Fruit fly (Drosophila melanogaster) whole organism, embryonic: ENCODE measurements around the gene sws.

ENCODE experiments used
- Atf-2 ChIP-seq: fragments of 200-800 bp; sonication (Bioruptor generic); optimal IDR thresholded peaks from 2 replicates; lab custom pipeline; 2016; ENCODE audit warnings: missing biosample characterization, missing genetic modification characterization
- B-H1 ChIP-seq: fragments of 200-800 bp; sonication (Bioruptor generic); IDR thresholded peaks from 3 replicates; pipeline ENCODE4 v1.3.6; 2022; ENCODE audit warnings: missing biosample characterization, missing genetic modification characterization
- Bteb2 ChIP-seq: fragments of 200-800 bp; sonication (Bioruptor generic); optimal IDR thresholded peaks from 2 replicates; lab custom pipeline; 2016; ENCODE audit warnings: missing biosample characterization, missing genetic modification characterization
- CG11093 ChIP-seq: fragments of 200-800 bp; sonication (Bioruptor generic); IDR thresholded peaks from 3 replicates; pipeline ENCODE4 v1.3.6; 2022; ENCODE audit warnings: missing biosample characterization, missing genetic modification characterization
- CG11247 ChIP-seq: fragments of 200-800 bp; sonication (Bioruptor generic); IDR thresholded peaks from 2 replicates; pipeline ENCODE4 v1.3.6; 2022; ENCODE audit warnings: missing biosample characterization, missing genetic modification characterization
- CG11398 ChIP-seq: fragments of 200-800 bp; sonication (Bioruptor generic); optimal IDR thresholded peaks from 2 replicates; lab custom pipeline; 2016; ENCODE audit warnings: missing biosample characterization, missing genetic modification characterization
- CG12299 ChIP-seq: fragments of 200-800 bp; sonication (Bioruptor generic); optimal IDR thresholded peaks from 2 replicates; lab custom pipeline; 2018; ENCODE audit warnings: missing biosample characterization, mild to moderate bottlenecking, missing genetic modification characterization
- CG12942 ChIP-seq: fragments of 200-800 bp; sonication (Bioruptor generic); optimal IDR thresholded peaks from 3 replicates; lab custom pipeline; 2016; ENCODE audit warnings: missing biosample characterization, missing genetic modification characterization
- CG1529 ChIP-seq: fragments of 200-800 bp; sonication (Bioruptor generic); optimal IDR thresholded peaks from 3 replicates; lab custom pipeline; 2018; ENCODE audit warnings: missing biosample characterization, missing genetic modification characterization
- CG18619 ChIP-seq: fragments of 200-800 bp; sonication (Bioruptor generic); optimal IDR thresholded peaks from 3 replicates; lab custom pipeline; 2017; ENCODE audit warnings: missing biosample characterization, mild to moderate bottlenecking, missing genetic modification characterization
- CG31388 ChIP-seq: fragments of 200-800 bp; sonication (Bioruptor generic); optimal IDR thresholded peaks from 2 replicates; lab custom pipeline; 2016; ENCODE audit warnings: missing biosample characterization, missing genetic modification characterization
- CG3281 ChIP-seq: fragments of 200-800 bp; sonication (Bioruptor generic); optimal IDR thresholded peaks from 3 replicates; lab custom pipeline; 2017; ENCODE audit warnings: missing biosample characterization, mild to moderate bottlenecking, missing genetic modification characterization
- CG34376 ChIP-seq: fragments of 200-800 bp; sonication (Bioruptor generic); optimal IDR thresholded peaks from 2 replicates; lab custom pipeline; 2018; ENCODE audit warnings: missing biosample characterization, mild to moderate bottlenecking, missing genetic modification characterization
- CG6765 ChIP-seq: fragments of 200-800 bp; sonication (Bioruptor generic); optimal IDR thresholded peaks from 3 replicates; lab custom pipeline; 2017; ENCODE audit warnings: missing biosample characterization, mild to moderate bottlenecking, missing genetic modification characterization
- CHES-1-like ChIP-seq: fragments of 200-800 bp; sonication (Bioruptor generic); optimal IDR thresholded peaks from 2 replicates; lab custom pipeline; 2016; ENCODE audit warnings: missing biosample characterization, missing genetic modification characterization
- CTCF ChIP-seq: fragments of 200-800 bp; sonication (Bioruptor generic); optimal IDR thresholded peaks from 2 replicates; lab custom pipeline; 2017; ENCODE audit warnings: missing biosample characterization, mild to moderate bottlenecking, missing genetic modification characterization, moderate library complexity
- Hey ChIP-seq: fragments of 200-800 bp; sonication (Bioruptor generic); optimal IDR thresholded peaks from 3 replicates; lab custom pipeline; 2018; ENCODE audit warnings: missing biosample characterization, mild to moderate bottlenecking, missing genetic modification characterization
- Hr3 ChIP-seq: fragments of 200-800 bp; sonication (Bioruptor generic); optimal IDR thresholded peaks from 3 replicates; lab custom pipeline; 2016; ENCODE audit warnings: missing biosample characterization, missing genetic modification characterization
- Kr ChIP-seq: fragments of 200-800 bp; sonication (Bioruptor generic); optimal IDR thresholded peaks from 2 replicates; lab custom pipeline; 2017; ENCODE audit warnings: missing biosample characterization, mild to moderate bottlenecking, missing genetic modification characterization
- NC2α ChIP-seq: fragments of 200-800 bp; sonication (Bioruptor generic); optimal IDR thresholded peaks from 2 replicates; lab custom pipeline; 2016; ENCODE audit warnings: missing biosample characterization, missing genetic modification characterization
- NC2β ChIP-seq: fragments of 200-800 bp; sonication (Bioruptor generic); optimal IDR thresholded peaks from 2 replicates; lab custom pipeline; 2016; ENCODE audit warnings: missing biosample characterization, missing genetic modification characterization
- Rx ChIP-seq: fragments of 200-800 bp; sonication (Bioruptor generic); IDR thresholded peaks from 2 replicates; pipeline ENCODE4 v1.3.6; 2022; ENCODE audit warnings: missing biosample characterization, missing genetic modification characterization
- Sin3A ChIP-seq: fragments of >200 bp; optimal IDR thresholded peaks from 2 replicates; lab custom pipeline; 2018
- Six4 ChIP-seq: fragments of 200-800 bp; sonication (Bioruptor generic); optimal IDR thresholded peaks from 2 replicates; lab custom pipeline; 2016; ENCODE audit warnings: missing biosample characterization, missing genetic modification characterization
- Ssrp ChIP-seq: fragments of 200-800 bp; sonication (Bioruptor generic); optimal IDR thresholded peaks from 2 replicates; lab custom pipeline; 2018; ENCODE audit warnings: missing biosample characterization, mild to moderate bottlenecking, missing genetic modification characterization, moderate library complexity
- Taf1 ChIP-seq: fragments of 200-800 bp; sonication (Bioruptor generic); IDR thresholded peaks from 2 replicates; pipeline ENCODE4 v1.3.6; 2022; ENCODE audit warnings: missing biosample characterization, missing genetic modification characterization
- YL-1 ChIP-seq: fragments of 200-800 bp; sonication (Bioruptor generic); optimal IDR thresholded peaks from 3 replicates; lab custom pipeline; 2017; ENCODE audit warnings: missing biosample characterization, mild to moderate bottlenecking, missing genetic modification characterization
- abd-A ChIP-seq: fragments of 200-800 bp; sonication (Bioruptor generic); optimal IDR thresholded peaks from 3 replicates; lab custom pipeline; 2019; ENCODE audit warnings: missing biosample characterization, mild to moderate bottlenecking, missing genetic modification characterization, moderate library complexity
- amos ChIP-seq: fragments of 200-800 bp; sonication (Bioruptor generic); IDR thresholded peaks from 2 replicates; pipeline ENCODE4 v1.3.6; 2022; ENCODE audit warnings: missing biosample characterization, missing genetic modification characterization; ENCODE audit not compliant: partially characterized antibody
- az2 ChIP-seq: fragments of 200-800 bp; sonication (Bioruptor generic); optimal IDR thresholded peaks from 3 replicates; lab custom pipeline; 2016; ENCODE audit warnings: missing biosample characterization, missing genetic modification characterization
- caup ChIP-seq: fragments of 200-800 bp; sonication (Bioruptor generic); optimal IDR thresholded peaks from 3 replicates; lab custom pipeline; 2017; ENCODE audit warnings: missing biosample characterization, mild to moderate bottlenecking, missing genetic modification characterization, moderate library complexity; ENCODE audit not compliant: severe bottlenecking
- chif ChIP-seq, 2 experiments: fragments of 200-800 bp; sonication (Bioruptor generic); optimal IDR thresholded peaks; 3 replicates each; lab custom pipeline; 2016; ENCODE audit warnings: missing biosample characterization in 2 of 2, missing genetic modification characterization in 2 of 2
- crp ChIP-seq, 2 experiments: fragments of 200-800 bp; sonication (Bioruptor generic); optimal IDR thresholded peaks; 2 replicates in 1 of 2; 3 replicates in 1 of 2; lab custom pipeline; 2017; ENCODE audit warnings: missing biosample characterization in 2 of 2, missing genetic modification characterization in 2 of 2, mild to moderate bottlenecking in 1 of 2, moderate library complexity in 1 of 2
- dm ChIP-seq: fragments of 200-800 bp; sonication (Bioruptor generic); optimal IDR thresholded peaks from 3 replicates; lab custom pipeline; 2016; ENCODE audit warnings: missing biosample characterization, missing genetic modification characterization
- exex ChIP-seq: fragments of 200-800 bp; sonication (Bioruptor generic); optimal IDR thresholded peaks from 4 replicates; lab custom pipeline; 2018; ENCODE audit warnings: missing biosample characterization, mild to moderate bottlenecking, missing genetic modification characterization, moderate library complexity
- fru ChIP-seq: fragments of >200 bp; optimal IDR thresholded peaks from 2 replicates; lab custom pipeline; 2017
- her ChIP-seq: fragments of 200-800 bp; sonication (Bioruptor generic); optimal IDR thresholded peaks from 2 replicates; lab custom pipeline; 2016; ENCODE audit warnings: missing biosample characterization, missing genetic modification characterization
- hth ChIP-seq: fragments of >200 bp; optimal IDR thresholded peaks from 2 replicates; lab custom pipeline; 2017; ENCODE audit warnings: inconsistent platforms
- kay ChIP-seq: fragments of 200-800 bp; sonication (Bioruptor generic); optimal IDR thresholded peaks from 2 replicates; lab custom pipeline; 2016; ENCODE audit warnings: missing biosample characterization, missing genetic modification characterization
- lab ChIP-seq: fragments of 200-800 bp; sonication (Bioruptor generic); optimal IDR thresholded peaks from 3 replicates; lab custom pipeline; 2017; ENCODE audit warnings: missing biosample characterization, missing genetic modification characterization, mild to moderate bottlenecking, moderate library complexity, missing genetic modification reagents
- lbe ChIP-seq: fragments of 200-800 bp; sonication (Bioruptor generic); optimal IDR thresholded peaks from 2 replicates; lab custom pipeline; 2016; ENCODE audit warnings: missing biosample characterization, mild to moderate bottlenecking, missing genetic modification characterization
- lilli ChIP-seq: fragments of 200-800 bp; sonication (Bioruptor generic); optimal IDR thresholded peaks from 3 replicates; lab custom pipeline; 2016; ENCODE audit warnings: missing biosample characterization, missing genetic modification characterization
- luna ChIP-seq: fragments of 200-800 bp; sonication (Bioruptor generic); optimal IDR thresholded peaks from 2 replicates; lab custom pipeline; 2016; ENCODE audit warnings: missing biosample characterization, missing genetic modification characterization
- mirr ChIP-seq: fragments of 200-800 bp; sonication (Bioruptor generic); optimal IDR thresholded peaks from 3 replicates; lab custom pipeline; 2018; ENCODE audit warnings: missing biosample characterization, mild to moderate bottlenecking, missing genetic modification characterization
- nom ChIP-seq: fragments of 200-800 bp; sonication (Bioruptor generic); optimal IDR thresholded peaks from 2 replicates; lab custom pipeline; 2017; ENCODE audit warnings: missing biosample characterization, missing genetic modification characterization, mild to moderate bottlenecking, moderate library complexity, missing genetic modification reagents
- pros ChIP-seq: fragments of 200-800 bp; sonication (Bioruptor generic); optimal IDR thresholded peaks from 3 replicates; lab custom pipeline; 2019; ENCODE audit warnings: missing biosample characterization, mild to moderate bottlenecking, missing genetic modification characterization, moderate library complexity
- scrt ChIP-seq: fragments of 200-800 bp; sonication (Bioruptor generic); optimal IDR thresholded peaks from 2 replicates; lab custom pipeline; 2018; ENCODE audit warnings: missing biosample characterization, mild to moderate bottlenecking, missing genetic modification characterization, moderate library complexity
- shn ChIP-seq: fragments of 200-800 bp; sonication (Bioruptor generic); optimal IDR thresholded peaks from 3 replicates; lab custom pipeline; 2016; ENCODE audit warnings: missing biosample characterization, missing genetic modification characterization
- sima ChIP-seq: fragments of 200-800 bp; sonication (Bioruptor generic); optimal IDR thresholded peaks from 2 replicates; lab custom pipeline; 2016; ENCODE audit warnings: missing biosample characterization, missing genetic modification characterization
- stwl ChIP-seq: fragments of 200-800 bp; sonication (Bioruptor generic); optimal IDR thresholded peaks from 3 replicates; lab custom pipeline; 2018; ENCODE audit warnings: missing biosample characterization, mild to moderate bottlenecking, missing genetic modification characterization, moderate library complexity
- tna ChIP-seq: fragments of 200-800 bp; sonication (Bioruptor generic); IDR thresholded peaks from 2 replicates; pipeline ENCODE4 v1.3.6; 2022; ENCODE audit warnings: missing biosample characterization, missing genetic modification characterization; ENCODE audit not compliant: partially characterized antibody
- zen2 ChIP-seq: fragments of 200-800 bp; sonication (Bioruptor generic); IDR thresholded peaks from 3 replicates; pipeline ENCODE4 v1.3.6; 2022; ENCODE audit warnings: missing biosample characterization, missing genetic modification characterization; ENCODE audit not compliant: partially characterized antibody

Gene sws

dm6 chrX:7968215-7968799 is at the start of gene sws (continued):
- no peak for TF ChIP-seq kay (GFP tag; lab: Kevin White, UChicago)
- peak; percentile 50; the same call in 2 of the 3 replicates for TF ChIP-seq zen2 (GFP tag; lab: Robert Waterston, UW)
- TF ChIP-seq nom (GFP tag; lab: Kevin White, UChicago), result no peak
- peak; percentile 41 for TF ChIP-seq Hr3 (GFP tag; lab: Kevin White, UChicago)
- no peak for TF ChIP-seq scrt (GFP tag; lab: Kevin White, UChicago)
- TF ChIP-seq Kr (GFP tag; lab: Kevin White, UChicago), result no peak
- TF ChIP-seq NC2α (GFP tag; lab: Kevin White, UChicago), result no peak
- TF ChIP-seq amos, result peak; percentile 75
- TF ChIP-seq mirr, result no peak
- no peak for TF ChIP-seq Rx
- TF ChIP-seq NC2β (GFP tag; lab: Kevin White, UChicago), result no peak
- TF ChIP-seq Hey (tag; lab: Kevin White, UChicago), result no peak
- peak; percentile 29 for TF ChIP-seq CG18619 (GFP tag; lab: Kevin White, UChicago)
- no peak for TF ChIP-seq chif (GFP tag; optimal IDR thresholded peaks at IDR 0.05; lab: Kevin White, UChicago)
- no peak for TF ChIP-seq CG31388 (GFP tag; lab: Kevin White, UChicago)
- no peak for TF ChIP-seq CG34376
- no peak for TF ChIP-seq abd-A (tag; lab: Kevin White, UChicago)
- TF ChIP-seq Six4 (GFP tag; lab: Kevin White, UChicago), result peak; percentile 29
- TF ChIP-seq sima, result no peak
- no peak for TF ChIP-seq shn (GFP tag; lab: Kevin White, UChicago)
- TF ChIP-seq Sin3A (lab: Kevin White, UChicago), result no peak
- TF ChIP-seq CG12299 (tag; lab: Kevin White, UChicago), result no peak
- TF ChIP-seq CHES-1-like (GFP tag; lab: Kevin White, UChicago), result no peak
- no peak for TF ChIP-seq CG1529 (GFP tag; lab: Kevin White, UChicago)
- TF ChIP-seq caup, result peak; percentile 50
- no peak for TF ChIP-seq CG11247
- TF ChIP-seq CG11398 (GFP tag; lab: Kevin White, UChicago), result no peak
- no peak for TF ChIP-seq her (GFP tag; lab: Kevin White, UChicago)
- no peak for TF ChIP-seq exex (tag; lab: Kevin White, UChicago)
- no peak for TF ChIP-seq Atf-2 (GFP tag; lab: Kevin White, UChicago)
- peak; percentile 1 for TF ChIP-seq lbe (GFP tag; lab: Kevin White, UChicago)
- peak; percentile 49 for TF ChIP-seq CG3281 (GFP tag; lab: Kevin White, UChicago)
- TF ChIP-seq Bteb2 (GFP tag; lab: Kevin White, UChicago), result no peak
- TF ChIP-seq pros (GFP tag; lab: Kevin White, UChicago), result no peak
- TF ChIP-seq hth, result no peak
- no peak for TF ChIP-seq CG6765 (GFP tag; lab: Kevin White, UChicago)
- TF ChIP-seq stwl, result peak; percentile 28
- TF ChIP-seq CTCF, result no peak
- TF ChIP-seq dm (GFP tag; lab: Kevin White, UChicago), result no peak
- peak; percentile 25 for TF ChIP-seq CG12942
- TF ChIP-seq fru (lab: Kevin White, UChicago), result no peak
- TF ChIP-seq lilli (GFP tag; lab: Kevin White, UChicago), result peak; percentile 25
- peak; percentile 63 for TF ChIP-seq lab (GFP tag; lab: Kevin White, UChicago)
- no peak for TF ChIP-seq B-H1 (GFP tag; lab: Robert Waterston, UW)
- no peak for TF ChIP-seq YL-1 (GFP tag; lab: Kevin White, UChicago)
- no peak for TF ChIP-seq az2
- peak; percentile 37 for TF ChIP-seq Ssrp
- TF ChIP-seq tna (GFP tag; lab: Robert Waterston, UW), result peak; percentile 29; the same call in 1 of the 2 replicates
- no peak for TF ChIP-seq Taf1
- no peak for TF ChIP-seq luna
- peak in 1 of 2 experiments; percentile 80 for TF ChIP-seq crp (GFP tag; optimal IDR thresholded peaks at IDR 0.05; lab: Kevin White, UChicago)
- no peak for TF ChIP-seq CG11093 (GFP tag; lab: Robert Waterston, UW)
